Fruit fly (Drosophila melanogaster): Measurements from ENCODE around the gene Cyt-c1.

- TF ChIP-seq CG7045 (GFP tag; optimal IDR thresholded peaks at IDR 0.05), result no peak
- no peak for TF ChIP-seq CG7101 (tag; optimal IDR thresholded peaks at IDR 0.05)
- no peak for TF ChIP-seq CG33017 (tag; optimal IDR thresholded peaks at IDR 0.05)
- TF ChIP-seq Hr96 (GFP tag; optimal IDR thresholded peaks at IDR 0.05), result no peak
- no peak for TF ChIP-seq Mnt (GFP tag; optimal IDR thresholded peaks at IDR 0.05)
- TF ChIP-seq CG1620 (GFP tag; optimal IDR thresholded peaks at IDR 0.05), result no peak
- TF ChIP-seq CG11617 (GFP tag; optimal IDR thresholded peaks at IDR 0.05), result peak; percentile 9
Observed at dm6 chr3L:5365164-5365879, 5.3 kb downstream of the Cyt-c1 start.

Data from whole organism, adult.